Worm (Caenorhabditis elegans) whole organism, early embryonic: ENCODE measurements around the gene H40L08.9.

Experiments used
- B0310.2 ChIP-seq: sonication (generic microtip); optimal IDR thresholded peaks from 2 replicates; lab custom pipeline; 2016; ENCODE audit warnings: mild to moderate bottlenecking, missing genetic modification characterization, missing compliant biosample characterization
- F13C5.2 ChIP-seq: sonication (generic microtip); optimal IDR thresholded peaks from 2 replicates; lab custom pipeline; 2017; ENCODE audit warnings: mild to moderate bottlenecking, missing genetic modification characterization, inconsistent platforms, missing compliant biosample characterization
- aly-1 ChIP-seq: sonication (generic microtip); optimal IDR thresholded peaks from 2 replicates; lab custom pipeline; 2016; ENCODE audit warnings: missing genetic modification characterization, missing compliant biosample characterization
- ama-1 ChIP-seq: fragments of 150-350 bp; optimal IDR thresholded peaks from 2 replicates; lab custom pipeline; 2014
- ceh-13 ChIP-seq: fragments of 200-800 bp; sonication (Bioruptor generic); optimal IDR thresholded peaks from 2 replicates; lab custom pipeline; 2018; ENCODE audit warnings: mild to moderate bottlenecking, missing genetic modification characterization, missing compliant biosample characterization
- ceh-36 ChIP-seq: sonication (generic microtip); optimal IDR thresholded peaks from 2 replicates; lab custom pipeline; 2016; ENCODE audit warnings: missing genetic modification characterization, inconsistent platforms, missing compliant biosample characterization
- ets-7 ChIP-seq: sonication (generic microtip); optimal IDR thresholded peaks from 2 replicates; lab custom pipeline; 2016; ENCODE audit warnings: missing genotype, missing genetic modification characterization, missing compliant biosample characterization
- flt-1 ChIP-seq: fragments of 200-800 bp; sonication (Bioruptor generic); IDR thresholded peaks from 2 replicates; pipeline ENCODE4 v1.3.6; 2022; ENCODE audit warnings: missing genetic modification characterization, missing compliant biosample characterization
- hmbx-1 ChIP-seq: sonication (generic microtip); optimal IDR thresholded peaks from 2 replicates; lab custom pipeline; 2016; ENCODE audit warnings: mild to moderate bottlenecking, missing genetic modification characterization, missing compliant biosample characterization
- hmg-4 ChIP-seq: fragments of 200-800 bp; sonication (Bioruptor generic); optimal IDR thresholded peaks from 2 replicates; lab custom pipeline; 2018; ENCODE audit warnings: mild to moderate bottlenecking, missing genetic modification characterization, missing compliant biosample characterization
- hnd-1 ChIP-seq: sonication (generic microtip); optimal IDR thresholded peaks from 2 replicates; lab custom pipeline; 2016; ENCODE audit warnings: missing genetic modification characterization, missing compliant biosample characterization
- pes-1 ChIP-seq: fragments of 200-800 bp; sonication (Bioruptor generic); IDR thresholded peaks from 2 replicates; pipeline ENCODE4 v1.3.6; 2022; ENCODE audit warnings: missing genetic modification reagents, missing genetic modification characterization, missing compliant biosample characterization
- scrt-1 ChIP-seq: fragments of 200-800 bp; sonication (Bioruptor generic); IDR thresholded peaks from 2 replicates; pipeline ENCODE4 v1.3.6; 2022; ENCODE audit warnings: missing genetic modification characterization, missing compliant biosample characterization
- sea-1 ChIP-seq: fragments of 200-800 bp; sonication (Bioruptor generic); conservative IDR thresholded peaks from 2 replicates; pipeline ENCODE4 v1.3.6; 2022; ENCODE audit warnings: missing genetic modification characterization, missing compliant biosample characterization
- tbx-11 ChIP-seq: fragments of 200-800 bp; sonication (Bioruptor generic); IDR thresholded peaks from 2 replicates; pipeline ENCODE4 v1.3.6; 2022; ENCODE audit warnings: missing genetic modification characterization, missing compliant biosample characterization
- tbx-37 ChIP-seq: fragments of 200-800 bp; sonication (Bioruptor generic); conservative IDR thresholded peaks from 2 replicates; pipeline ENCODE4 v1.3.6; 2022; ENCODE audit warnings: missing genetic modification reagents, missing genetic modification characterization, missing compliant biosample characterization
- tra-4 ChIP-seq: sonication (generic microtip); optimal IDR thresholded peaks from 2 replicates; lab custom pipeline; 2017; ENCODE audit warnings: missing genetic modification characterization, missing compliant biosample characterization

The H40L08.9 gene

DNA sequence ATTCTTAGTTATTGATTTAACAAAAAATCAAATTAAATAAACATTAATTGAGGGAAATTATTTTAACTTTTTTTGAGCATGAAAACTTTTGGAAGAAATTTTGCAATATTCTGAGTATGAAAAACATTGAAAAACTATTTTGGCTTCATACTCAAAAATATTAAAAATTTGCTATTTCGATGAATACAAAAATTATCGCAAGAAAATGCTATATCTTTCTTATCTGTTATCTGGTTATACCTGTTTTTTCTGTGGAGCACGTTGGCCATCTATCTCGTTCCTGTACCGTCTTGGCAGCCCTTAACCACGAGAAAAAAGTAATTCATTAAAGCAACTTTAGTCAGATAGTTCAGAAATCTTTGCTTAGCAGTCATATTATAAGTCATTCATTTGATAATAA, 18.4 kb downstream of the H40L08.9 start:
- TF ChIP-seq tbx-37 = no peak
- no peak for TF ChIP-seq F13C5.2 (tag; lab: Kevin White, UChicago)
- TF ChIP-seq hmbx-1 = no peak
- TF ChIP-seq ets-7 (tag; lab: Kevin White, UChicago) = no peak
- TF ChIP-seq ceh-13 = no peak
- TF ChIP-seq hnd-1 (tag; lab: Kevin White, UChicago) = no peak
- no peak for TF ChIP-seq pes-1 (GFP tag; lab: Robert Waterston, UW)
- no peak for TF ChIP-seq ceh-36 (tag; lab: Kevin White, UChicago)
- TF ChIP-seq flt-1 (GFP tag; lab: Robert Waterston, UW) = no peak
- TF ChIP-seq tra-4 (tag; lab: Kevin White, UChicago) = no peak
- TF ChIP-seq ama-1 (lab: Kevin White, UChicago) = no peak
- no peak for TF ChIP-seq scrt-1 (GFP tag; lab: Robert Waterston, UW)
- TF ChIP-seq aly-1 (tag; lab: Kevin White, UChicago) = no peak
- TF ChIP-seq tbx-11 (GFP tag; lab: Robert Waterston, UW) = no peak
- TF ChIP-seq B0310.2 (tag; lab: Kevin White, UChicago) = no peak
- no peak for TF ChIP-seq hmg-4 (GFP tag; lab: Kevin White, UChicago)

DNA sequence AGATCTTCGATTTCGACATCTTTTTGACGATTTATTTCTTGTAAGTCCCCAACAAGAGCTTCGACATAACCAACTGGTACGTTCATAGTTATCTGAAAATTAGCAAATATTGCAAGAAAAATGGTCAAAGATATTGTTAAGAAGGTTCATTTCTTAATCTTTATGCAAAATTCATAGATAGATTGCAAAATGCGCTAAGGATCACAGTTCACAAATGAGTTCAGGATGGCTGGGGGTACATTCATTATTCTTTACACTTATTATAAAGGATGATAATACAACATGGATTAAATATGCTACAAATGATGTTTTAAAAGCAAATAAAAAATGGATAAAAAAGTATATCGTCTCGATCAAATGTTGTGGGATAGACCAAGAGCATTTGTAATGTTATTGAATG, 19.5 kb downstream of the H40L08.9 start, which contains the start of gene H03G16.5:
Gene H03G16.5 (minus strand): TSS at position 101 of the 400 bp plus-strand sequence.
- TF ChIP-seq ets-7 (tag; lab: Kevin White, UChicago) (no peak), B0310.2 (tag; lab: Kevin White, UChicago) (no peak), pes-1 (GFP tag; lab: Robert Waterston, UW) (no peak), scrt-1 (GFP tag; lab: Robert Waterston, UW) (no peak), hnd-1 (tag; lab: Kevin White, UChicago) (no peak), hmbx-1 (no peak), hmg-4 (GFP tag; lab: Kevin White, UChicago) (no peak), aly-1 (tag; lab: Kevin White, UChicago) (no peak), tra-4 (tag; lab: Kevin White, UChicago) (no peak), tbx-37 (no peak), ceh-36 (tag; lab: Kevin White, UChicago) (no peak), sea-1 (no peak), flt-1 (GFP tag; lab: Robert Waterston, UW) (no peak), ama-1 (lab: Kevin White, UChicago) (no peak), F13C5.2 (tag; lab: Kevin White, UChicago) (no peak), ceh-13 (no peak), tbx-11 (GFP tag; lab: Robert Waterston, UW) (no peak)

DNA sequence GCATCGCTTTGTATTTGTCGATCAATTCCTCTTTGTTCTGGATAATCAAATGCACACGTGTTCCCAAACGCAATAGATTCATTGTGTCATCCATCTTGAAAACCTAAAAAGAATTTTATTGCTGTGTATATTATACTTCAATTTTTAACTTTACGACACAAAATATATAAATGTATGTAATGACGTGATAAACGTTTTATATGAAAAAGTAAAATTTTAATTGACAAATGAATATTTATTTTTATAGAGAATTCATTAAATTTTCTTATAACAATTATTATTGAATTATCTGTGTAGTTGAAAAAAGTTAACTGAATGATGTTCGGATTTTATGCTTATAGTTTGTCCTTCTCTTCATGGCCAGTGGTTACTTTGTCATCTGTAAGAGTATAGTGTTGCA, 20.4 kb downstream of the H40L08.9 start, which contains the start of gene H03G16.7:
Gene H03G16.7 (minus strand): TSS at position 101 of the 400 bp plus-strand sequence.
- TF ChIP-seq B0310.2 (tag; lab: Kevin White, UChicago) (no peak), ceh-36 (tag; lab: Kevin White, UChicago) (no peak), tra-4 (tag; lab: Kevin White, UChicago) (no peak), F13C5.2 (tag; lab: Kevin White, UChicago) (no peak), ama-1 (lab: Kevin White, UChicago) (no peak), hmbx-1 (no peak), aly-1 (tag; lab: Kevin White, UChicago) (no peak), sea-1 (no peak), tbx-11 (GFP tag; lab: Robert Waterston, UW) (no peak), ets-7 (tag; lab: Kevin White, UChicago) (no peak), flt-1 (GFP tag; lab: Robert Waterston, UW) (no peak), hmg-4 (GFP tag; lab: Kevin White, UChicago) (no peak), pes-1 (GFP tag; lab: Robert Waterston, UW) (no peak), tbx-37 (no peak), scrt-1 (GFP tag; lab: Robert Waterston, UW) (no peak), hnd-1 (tag; lab: Kevin White, UChicago) (no peak)

DNA sequence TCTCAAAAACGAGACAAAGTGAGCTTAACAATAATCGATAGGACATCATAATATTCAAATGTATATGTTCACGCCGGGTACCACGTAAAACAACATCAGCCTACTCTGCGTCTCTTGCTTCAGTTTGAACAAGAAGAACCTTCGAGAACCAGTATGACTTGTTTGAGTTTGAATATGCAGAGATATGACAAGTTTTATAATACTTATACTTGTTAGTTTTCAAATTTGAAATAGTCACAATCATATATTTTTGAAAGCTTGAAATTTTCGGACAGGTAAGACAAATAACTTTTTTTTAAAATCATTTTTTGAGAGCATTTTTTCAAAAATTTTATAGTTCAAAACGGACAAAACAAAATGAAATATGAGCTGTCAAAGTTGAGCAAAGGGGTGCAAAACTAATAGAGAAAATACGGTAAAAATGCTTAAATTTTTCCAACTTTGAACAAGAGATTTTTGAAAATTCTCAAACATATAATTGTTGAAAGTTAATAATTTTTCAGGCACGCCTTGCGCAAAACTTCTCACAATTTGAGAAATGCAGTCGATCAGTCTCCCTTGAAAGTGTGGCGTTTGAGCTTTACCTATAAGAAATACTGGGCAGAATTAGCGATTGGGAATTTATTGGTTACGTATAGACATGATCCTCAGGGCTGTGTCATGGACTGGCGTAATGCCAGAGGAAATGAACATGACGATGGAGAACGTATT, 22.9 kb downstream of the H40L08.9 start, which contains the start of gene H03G16.1:
Gene H03G16.1 (plus strand): TSS at position 661 of the 711 bp plus-strand sequence.
- TF ChIP-seq ets-7 (tag; lab: Kevin White, UChicago) (no peak), scrt-1 (GFP tag; lab: Robert Waterston, UW) (no peak), flt-1 (GFP tag; lab: Robert Waterston, UW) (no peak), aly-1 (tag; lab: Kevin White, UChicago) (no peak), pes-1 (GFP tag; lab: Robert Waterston, UW) (no peak), tra-4 (tag; lab: Kevin White, UChicago) (no peak), tbx-37 (no peak), ama-1 (lab: Kevin White, UChicago) (no peak), ceh-13 (no peak), hmg-4 (GFP tag; lab: Kevin White, UChicago) (no peak), B0310.2 (tag; lab: Kevin White, UChicago) (no peak), hmbx-1 (no peak), F13C5.2 (tag; lab: Kevin White, UChicago) (no peak), sea-1 (no peak)

DNA sequence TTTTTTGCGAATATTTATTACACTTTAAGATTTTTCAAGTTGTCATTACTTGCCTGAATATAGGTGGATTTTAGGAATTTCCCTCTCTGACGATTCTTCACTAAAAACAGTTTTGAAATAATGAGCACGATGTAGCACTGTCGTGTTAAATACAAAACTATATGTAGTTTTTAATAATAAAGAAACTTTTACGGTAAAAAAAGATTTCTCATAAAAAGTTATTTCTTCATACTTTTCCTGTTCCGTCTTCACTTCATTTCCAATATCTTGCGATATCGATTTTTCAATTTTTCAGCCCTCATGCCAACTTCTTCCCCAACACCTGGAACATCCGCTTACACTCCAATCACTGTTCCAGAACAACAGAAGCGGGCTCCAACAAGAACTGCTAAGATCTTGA, 23.9 kb downstream of the H40L08.9 start, which contains the start of gene H03G16.6:
Gene H03G16.6 (plus strand): TSS at position 301 of the 400 bp plus-strand sequence.
- no peak for TF ChIP-seq ama-1 (lab: Kevin White, UChicago)
- no peak for TF ChIP-seq aly-1 (tag; lab: Kevin White, UChicago)
- TF ChIP-seq F13C5.2 (tag; lab: Kevin White, UChicago) = no peak
- TF ChIP-seq ceh-13 = no peak
- no peak for TF ChIP-seq ceh-36 (tag; lab: Kevin White, UChicago)

DNA sequence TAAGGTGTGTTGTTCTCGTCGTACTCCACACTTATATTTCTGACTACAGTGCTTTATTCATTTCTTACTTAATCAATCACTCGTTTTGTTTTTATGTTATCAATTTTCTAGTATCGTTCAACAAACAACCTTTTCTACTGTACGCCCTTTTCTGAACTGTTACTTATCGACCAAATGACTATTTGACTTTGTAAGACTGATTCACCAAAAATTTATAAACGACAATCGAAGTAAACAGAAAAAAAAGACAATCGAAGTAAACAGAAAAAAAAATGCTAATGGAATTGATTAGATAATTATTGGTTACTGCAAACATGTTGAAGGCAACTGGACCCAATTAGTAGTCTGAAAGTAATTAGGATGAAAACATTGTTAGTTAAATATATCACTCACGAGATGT, 26.3 kb downstream of the H40L08.9 start:
- TF ChIP-seq sea-1 (no peak), flt-1 (GFP tag; lab: Robert Waterston, UW) (no peak), tra-4 (tag; lab: Kevin White, UChicago) (no peak), ets-7 (tag; lab: Kevin White, UChicago) (no peak), scrt-1 (GFP tag; lab: Robert Waterston, UW) (no peak), ama-1 (lab: Kevin White, UChicago) (no peak), ceh-36 (tag; lab: Kevin White, UChicago) (no peak), ceh-13 (no peak), F13C5.2 (tag; lab: Kevin White, UChicago) (no peak), hmg-4 (GFP tag; lab: Kevin White, UChicago) (no peak), pes-1 (GFP tag; lab: Robert Waterston, UW) (no peak), B0310.2 (tag; lab: Kevin White, UChicago) (no peak), hnd-1 (tag; lab: Kevin White, UChicago) (no peak), aly-1 (tag; lab: Kevin White, UChicago) (no peak)
